Fruit fly (Drosophila melanogaster): ENCODE data around the gene Trf2.

The Trf2 gene

DNA sequence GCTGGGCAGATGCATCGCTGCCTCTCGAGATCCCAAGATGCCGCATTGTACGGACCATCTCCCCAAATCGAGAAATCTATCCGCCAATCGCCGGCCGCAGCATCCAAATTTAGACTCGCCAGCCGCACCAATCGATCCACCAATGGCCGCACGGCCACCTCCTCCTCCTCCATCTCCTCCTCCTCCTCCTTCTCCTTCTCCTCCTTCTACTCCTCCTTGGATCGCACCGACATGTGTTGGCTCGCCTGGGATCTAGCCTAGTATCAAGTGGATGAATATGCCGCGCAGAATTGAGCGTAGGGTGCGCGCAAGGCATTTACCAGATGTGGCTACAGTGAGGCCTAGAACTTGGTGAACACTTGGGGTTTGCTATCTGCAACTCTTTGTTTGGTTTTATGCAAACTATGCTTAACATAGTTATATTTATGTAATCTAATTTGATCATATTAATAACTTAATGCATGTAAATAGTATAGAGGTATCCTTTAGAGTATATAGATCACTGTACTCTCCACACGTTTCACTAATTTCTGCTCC lies 46.0 kb downstream of the Trf2 start, which contains the start of gene org-1 (continued):
- TF ChIP-seq phol (tag; optimal IDR thresholded peaks at IDR 0.05) (peak; percentile 96), tup (GFP tag; optimal IDR thresholded peaks at IDR 0.05) (peak; percentile 81), Antp (GFP tag; optimal IDR thresholded peaks at IDR 0.05) (peak; percentile 84), CG7963 (GFP tag; IDR thresholded peaks at IDR 0.05; ENCODE audit: partially characterized antibody) (no peak), Sox100B (GFP tag; optimal IDR thresholded peaks at IDR 0.05) (peak; percentile 88), odd (GFP tag; optimal IDR thresholded peaks at IDR 0.05) (peak; percentile 80), CG8924 (tag; optimal IDR thresholded peaks at IDR 0.05) (peak; percentile 94), knrl (GFP tag; IDR thresholded peaks at IDR 0.05; ENCODE audit: partially characterized antibody) (no peak), CG12659 (GFP tag; optimal IDR thresholded peaks at IDR 0.05) (peak; percentile 94), CG34224 (GFP tag; IDR thresholded peaks at IDR 0.05; ENCODE audit: partially characterized antibody) (no peak), CG16863 (GFP tag; optimal IDR thresholded peaks at IDR 0.05) (peak; percentile 88), CG13775 (GFP tag; optimal IDR thresholded peaks at IDR 0.05) (peak; percentile 89), Atf6 (GFP tag; IDR thresholded peaks at IDR 0.05) (peak; percentile 91), CG4707 (GFP tag; optimal IDR thresholded peaks at IDR 0.05) (peak; percentile 83), CHES-1-like (GFP tag; optimal IDR thresholded peaks at IDR 0.05) (peak; percentile 65), CG17359 (tag; optimal IDR thresholded peaks at IDR 0.05) (peak; percentile 96), MTF-1 (GFP tag; optimal IDR thresholded peaks at IDR 0.05; ENCODE audit: borderline replicate concordance) (peak; percentile 91), danr (GFP tag; IDR thresholded peaks at IDR 0.05) (peak; percentile 95), ranshi (GFP tag; IDR thresholded peaks at IDR 0.05) (peak; percentile 98), bbx (GFP tag; IDR thresholded peaks at IDR 0.05; ENCODE audit: partially characterized antibody) (no peak), nerfin-1 (tag; optimal IDR thresholded peaks at IDR 0.05) (peak; percentile 93), CG1529 (GFP tag; optimal IDR thresholded peaks at IDR 0.05) (peak; percentile 94), slou (GFP tag; optimal IDR thresholded peaks at IDR 0.05) (peak; percentile 79), HLHmδ (GFP tag; optimal IDR thresholded peaks at IDR 0.05) (peak; percentile 7), toy (GFP tag; IDR thresholded peaks at IDR 0.05) (peak; percentile 95), ttk (GFP tag; IDR thresholded peaks at IDR 0.05) (peak; percentile 98), HLH4C (GFP tag; IDR thresholded peaks at IDR 0.05; ENCODE audit: partially characterized antibody) (no peak), tap (tag; optimal IDR thresholded peaks at IDR 0.05) (peak; percentile 95), Dref (GFP tag; IDR thresholded peaks at IDR 0.05) (0 out of 2 replicates have a peak, but pooled peaks have one; percentile 16), CG17829 (tag; optimal IDR thresholded peaks at IDR 0.05) (peak; percentile 97), CG31388 (GFP tag; optimal IDR thresholded peaks at IDR 0.05) (peak; percentile 91), Awh (GFP tag; IDR thresholded peaks at IDR 0.05) (peak; percentile 98), ham (GFP tag; IDR thresholded peaks at IDR 0.05) (peak; percentile 92), da (GFP tag; optimal IDR thresholded peaks at IDR 0.05) (peak; percentile 73), sob (GFP tag; IDR thresholded peaks at IDR 0.05) (peak; percentile 96), NK7.1 (GFP tag; optimal IDR thresholded peaks at IDR 0.05) (peak; percentile 75), CG33213 (GFP tag; optimal IDR thresholded peaks at IDR 0.05) (peak; percentile 64), jing (GFP tag; optimal IDR thresholded peaks at IDR 0.05) (peak; percentile 88), CG18599 (GFP tag; optimal IDR thresholded peaks at IDR 0.05) (peak; percentile 90), CG2678 (tag; optimal IDR thresholded peaks at IDR 0.05) (peak; percentile 95), CG4730 (GFP tag; IDR thresholded peaks at IDR 0.05) (peak; percentile 97), gsb-n (tag; optimal IDR thresholded peaks at IDR 0.05) (peak; percentile 95), CG6683 (GFP tag; optimal IDR thresholded peaks at IDR 0.05) (peak; percentile 73), Dfd (GFP tag; optimal IDR thresholded peaks at IDR 0.05) (no peak), schlank (tag; optimal IDR thresholded peaks at IDR 0.05) (peak; percentile 70), sr (GFP tag; IDR thresholded peaks at IDR 0.05) (peak; percentile 74; the same call in 2 of the 3 replicates), bowl (GFP tag; IDR thresholded peaks at IDR 0.05) (peak; percentile 93), CG6654 (GFP tag; optimal IDR thresholded peaks at IDR 0.05) (peak; percentile 85), D19A (tag; optimal IDR thresholded peaks at IDR 0.05) (peak; percentile 92)

Measured in whole organism, embryonic.